Worm (Caenorhabditis elegans): ENCODE results near the gene C29A12.22.

The C29A12.22 gene

DNA sequence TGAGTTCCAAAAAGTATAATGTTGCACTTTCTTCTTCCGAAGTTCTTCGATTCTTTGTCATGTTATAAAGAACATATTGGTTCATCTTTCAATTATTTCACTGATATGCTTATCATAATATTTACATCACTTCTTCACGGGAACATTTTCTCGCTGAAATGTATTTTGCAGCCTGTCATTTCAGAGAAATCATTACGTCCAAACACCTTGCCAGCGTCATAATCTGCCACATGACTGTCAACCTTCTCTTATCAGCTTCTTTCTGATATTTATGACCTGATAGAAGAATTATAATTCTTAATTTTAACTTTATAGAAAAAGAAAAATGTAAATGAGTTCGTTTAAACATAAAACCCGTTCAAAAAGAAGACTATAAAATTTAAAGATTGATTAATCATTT, 9.8 kb upstream of the C29A12.22 start:
- no peak for TF ChIP-seq sea-1 (GFP tag; conservative IDR thresholded peaks at IDR 0.05)
- no peak for TF ChIP-seq hmbx-1 (tag; optimal IDR thresholded peaks at IDR 0.05)
- no peak for TF ChIP-seq ets-7 (tag; optimal IDR thresholded peaks at IDR 0.05)
- no peak for TF ChIP-seq pes-1 (GFP tag; IDR thresholded peaks at IDR 0.05)
- no peak for TF ChIP-seq aly-1 (tag; optimal IDR thresholded peaks at IDR 0.05)
- no peak for TF ChIP-seq ceh-13 (GFP tag; optimal IDR thresholded peaks at IDR 0.05)
- TF ChIP-seq tra-4 (tag; optimal IDR thresholded peaks at IDR 0.05), result no peak
- no peak for TF ChIP-seq scrt-1 (GFP tag; IDR thresholded peaks at IDR 0.05)
- TF ChIP-seq hmg-4 (GFP tag; optimal IDR thresholded peaks at IDR 0.05), result no peak

DNA sequence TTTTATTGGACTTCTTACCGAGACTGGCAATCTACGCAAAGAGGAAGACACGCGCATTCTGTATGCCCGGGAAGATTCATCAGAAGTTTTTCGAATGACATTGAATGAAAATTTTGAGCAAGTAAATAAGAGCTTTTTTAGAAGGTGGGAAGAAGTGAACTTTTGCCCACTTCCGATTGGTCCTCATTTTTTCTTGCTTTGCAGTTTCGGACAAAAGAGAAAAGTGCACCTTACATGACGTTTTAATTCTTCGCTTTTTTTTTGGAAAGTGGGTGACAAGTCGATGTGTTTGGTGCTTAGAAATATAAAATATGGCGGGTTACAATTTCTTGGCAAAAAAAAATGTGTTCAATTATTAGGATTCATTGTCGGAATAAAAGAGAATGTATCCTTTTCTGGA, 7.5 kb upstream of the C29A12.22 start, which contains the start of gene secs-1:
Gene secs-1, minus strand, starts transcription at position 101 of the 400 bp plus-strand sequence.
- TF ChIP-seq pes-1 (GFP tag; IDR thresholded peaks at IDR 0.05) (no peak), ceh-13 (GFP tag; optimal IDR thresholded peaks at IDR 0.05) (no peak), tbx-11 (GFP tag; IDR thresholded peaks at IDR 0.05) (no peak), tra-4 (tag; optimal IDR thresholded peaks at IDR 0.05) (no peak), F13C5.2 (tag; optimal IDR thresholded peaks at IDR 0.05) (no peak), hmbx-1 (tag; optimal IDR thresholded peaks at IDR 0.05) (no peak), flt-1 (GFP tag; IDR thresholded peaks at IDR 0.05) (no peak), ets-7 (tag; optimal IDR thresholded peaks at IDR 0.05) (no peak), aly-1 (tag; optimal IDR thresholded peaks at IDR 0.05) (no peak), scrt-1 (GFP tag; IDR thresholded peaks at IDR 0.05) (no peak), hnd-1 (tag; optimal IDR thresholded peaks at IDR 0.05) (no peak), B0310.2 (tag; optimal IDR thresholded peaks at IDR 0.05) (no peak), hmg-4 (GFP tag; optimal IDR thresholded peaks at IDR 0.05) (no peak), ceh-36 (tag; optimal IDR thresholded peaks at IDR 0.05) (no peak), sea-1 (GFP tag; conservative IDR thresholded peaks at IDR 0.05) (no peak)

ce11 chrV:10805934-10806333, 5.9 kb upstream of the C29A12.22 start, which contains the start of gene prp-38:
Gene prp-38, minus strand, starts transcription at chrV:10806034.
- no peak for TF ChIP-seq aly-1 (tag; optimal IDR thresholded peaks at IDR 0.05)
- TF ChIP-seq ets-7 (tag; optimal IDR thresholded peaks at IDR 0.05), result no peak
- no peak for TF ChIP-seq sea-1 (GFP tag; conservative IDR thresholded peaks at IDR 0.05)
- TF ChIP-seq flt-1 (GFP tag; IDR thresholded peaks at IDR 0.05), result no peak
- no peak for TF ChIP-seq scrt-1 (GFP tag; IDR thresholded peaks at IDR 0.05)

- TF ChIP-seq flt-1 (GFP tag; IDR thresholded peaks at IDR 0.05) (peak; percentile 77), F13C5.2 (tag; optimal IDR thresholded peaks at IDR 0.05) (peak; percentile 94), ceh-36 (tag; optimal IDR thresholded peaks at IDR 0.05) (peak; percentile 88), hmg-4 (GFP tag; optimal IDR thresholded peaks at IDR 0.05) (peak; percentile 88), aly-1 (tag; optimal IDR thresholded peaks at IDR 0.05) (peak; percentile 72), tbx-11 (GFP tag; IDR thresholded peaks at IDR 0.05) (peak; percentile 80), hnd-1 (tag; optimal IDR thresholded peaks at IDR 0.05) (peak; percentile 61), scrt-1 (GFP tag; IDR thresholded peaks at IDR 0.05) (peak; percentile 89), ceh-13 (GFP tag; optimal IDR thresholded peaks at IDR 0.05) (peak; percentile 64), tra-4 (tag; optimal IDR thresholded peaks at IDR 0.05) (peak; percentile 32), hmbx-1 (tag; optimal IDR thresholded peaks at IDR 0.05) (peak; percentile 41), B0310.2 (tag; optimal IDR thresholded peaks at IDR 0.05) (peak; percentile 64), tbx-37 (GFP tag; conservative IDR thresholded peaks at IDR 0.05) (peak; percentile 88), ama-1 (optimal IDR thresholded peaks at IDR 0.05) (no peak), sea-1 (GFP tag; conservative IDR thresholded peaks at IDR 0.05) (peak; percentile 89), pes-1 (GFP tag; IDR thresholded peaks at IDR 0.05) (no peak; the same call in 1 of the 2 replicates), ets-7 (tag; optimal IDR thresholded peaks at IDR 0.05) (peak; percentile 78)
Measured at ce11 chrV:10807862-10808327, 4.0 kb upstream of the C29A12.22 start, which contains the start of gene plrg-1. Gene plrg-1, minus strand, starts transcription at chrV:10807912.

DNA sequence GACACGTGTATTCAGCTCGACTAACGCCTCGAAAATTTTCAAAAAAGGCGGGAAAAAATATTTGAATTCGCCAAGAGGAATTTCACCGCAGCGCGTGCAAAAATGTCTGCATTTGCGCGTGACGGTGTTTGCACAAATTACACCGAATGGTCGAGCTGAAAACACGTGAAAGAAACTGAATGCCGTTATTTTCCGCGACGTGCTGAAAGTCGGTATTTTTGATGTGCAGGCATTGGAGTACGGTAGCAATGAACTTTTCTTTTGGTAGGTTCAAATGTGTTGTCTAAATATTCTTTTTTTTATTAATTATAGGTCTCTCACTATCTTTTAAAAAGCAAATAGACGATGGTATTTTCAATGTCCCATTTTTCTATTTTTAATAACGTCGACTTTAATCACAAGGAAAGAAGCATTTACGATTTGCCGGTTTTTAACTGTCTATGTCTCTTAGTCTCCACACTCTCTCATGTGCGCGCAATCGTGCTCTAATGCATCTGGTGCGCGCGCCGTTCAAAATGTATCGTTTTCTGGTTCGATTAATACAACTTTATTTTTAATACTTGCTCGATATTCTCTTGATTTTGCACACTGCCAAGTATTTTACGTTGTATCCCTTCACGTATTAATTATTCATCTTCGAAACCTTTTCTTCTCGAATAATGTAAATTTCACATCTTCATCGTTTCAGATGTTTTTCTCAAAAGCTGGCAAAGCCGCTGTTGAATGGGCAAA, 1.7 kb downstream of the C29A12.22 start, which contains the start of the genes C29A12.1 and lig-1:
Gene C29A12.1, minus strand, starts transcription at position 63 of the 732 bp plus-strand sequence.
Gene lig-1, plus strand, starts transcription at position 682 of the 732 bp plus-strand sequence.
- TF ChIP-seq ceh-13 (GFP tag; optimal IDR thresholded peaks at IDR 0.05) (no peak), ceh-36 (tag; optimal IDR thresholded peaks at IDR 0.05) (no peak)

DNA sequence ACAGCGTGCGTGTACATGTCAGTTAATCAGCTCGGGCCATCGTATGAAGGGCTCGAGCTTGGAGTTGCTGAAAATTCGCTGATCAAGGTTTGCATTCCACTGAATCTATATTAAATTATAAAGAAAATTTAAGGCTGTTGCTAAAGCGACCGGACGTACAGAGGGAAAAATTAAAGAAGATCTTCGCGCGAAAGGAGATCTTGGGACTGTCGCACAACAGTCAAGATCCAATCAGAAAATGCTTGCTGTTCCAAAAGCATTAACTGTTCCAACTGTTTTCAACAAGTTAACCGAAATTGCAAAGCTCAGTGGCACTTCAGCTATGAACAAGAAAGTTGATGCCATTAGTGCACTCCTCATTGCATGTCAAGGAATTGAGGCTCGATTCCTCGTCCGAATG, 2.5 kb downstream of the C29A12.22 start:
- TF ChIP-seq tra-4 (tag; optimal IDR thresholded peaks at IDR 0.05), result no peak
- TF ChIP-seq ceh-36 (tag; optimal IDR thresholded peaks at IDR 0.05), result no peak
- no peak for TF ChIP-seq hmbx-1 (tag; optimal IDR thresholded peaks at IDR 0.05)
- TF ChIP-seq ama-1 (optimal IDR thresholded peaks at IDR 0.05), result no peak
- no peak for TF ChIP-seq aly-1 (tag; optimal IDR thresholded peaks at IDR 0.05)
- no peak for TF ChIP-seq tbx-11 (GFP tag; IDR thresholded peaks at IDR 0.05)
- no peak for TF ChIP-seq tbx-37 (GFP tag; conservative IDR thresholded peaks at IDR 0.05)
- TF ChIP-seq F13C5.2 (tag; optimal IDR thresholded peaks at IDR 0.05), result no peak
- TF ChIP-seq ceh-13 (GFP tag; optimal IDR thresholded peaks at IDR 0.05), result no peak
- TF ChIP-seq scrt-1 (GFP tag; IDR thresholded peaks at IDR 0.05), result no peak
- TF ChIP-seq sea-1 (GFP tag; conservative IDR thresholded peaks at IDR 0.05), result no peak
- no peak for TF ChIP-seq pes-1 (GFP tag; IDR thresholded peaks at IDR 0.05)
- no peak for TF ChIP-seq hnd-1 (tag; optimal IDR thresholded peaks at IDR 0.05)
- TF ChIP-seq B0310.2 (tag; optimal IDR thresholded peaks at IDR 0.05), result no peak
- TF ChIP-seq flt-1 (GFP tag; IDR thresholded peaks at IDR 0.05), result no peak
- TF ChIP-seq ets-7 (tag; optimal IDR thresholded peaks at IDR 0.05), result no peak

- TF ChIP-seq ets-7 (tag; optimal IDR thresholded peaks at IDR 0.05), result no peak
- no peak for TF ChIP-seq B0310.2 (tag; optimal IDR thresholded peaks at IDR 0.05)
- TF ChIP-seq ama-1 (optimal IDR thresholded peaks at IDR 0.05), result no peak
- TF ChIP-seq scrt-1 (GFP tag; IDR thresholded peaks at IDR 0.05), result no peak
- TF ChIP-seq tbx-11 (GFP tag; IDR thresholded peaks at IDR 0.05), result no peak
- no peak for TF ChIP-seq sea-1 (GFP tag; conservative IDR thresholded peaks at IDR 0.05)
- TF ChIP-seq tra-4 (tag; optimal IDR thresholded peaks at IDR 0.05), result no peak
- TF ChIP-seq hmbx-1 (tag; optimal IDR thresholded peaks at IDR 0.05), result no peak
- TF ChIP-seq tbx-37 (GFP tag; conservative IDR thresholded peaks at IDR 0.05), result no peak
- no peak for TF ChIP-seq ceh-36 (tag; optimal IDR thresholded peaks at IDR 0.05)
- TF ChIP-seq hnd-1 (tag; optimal IDR thresholded peaks at IDR 0.05), result no peak
- TF ChIP-seq aly-1 (tag; optimal IDR thresholded peaks at IDR 0.05), result no peak
- TF ChIP-seq ceh-13 (GFP tag; optimal IDR thresholded peaks at IDR 0.05), result no peak
- TF ChIP-seq hmg-4 (GFP tag; optimal IDR thresholded peaks at IDR 0.05), result no peak
Measured at ce11 chrV:10816831-10817230, 5.0 kb downstream of the C29A12.22 start.
